Fruit fly (Drosophila melanogaster) whole organism, embryonic: ENCODE measurements around the gene CG13359.

Experiments
- Ada2b ChIP-seq: fragments of 200-800 bp; sonication (Bioruptor generic); IDR thresholded peaks from 2 replicates; pipeline ENCODE4 v1.3.6; 2022; ENCODE audit warnings: missing biosample characterization, missing genetic modification characterization
- Antp ChIP-seq: fragments of 200-800 bp; sonication (Bioruptor generic); optimal IDR thresholded peaks from 3 replicates; lab custom pipeline; 2016; ENCODE audit warnings: missing biosample characterization, missing genetic modification characterization
- CG10209 ChIP-seq: fragments of 200-800 bp; sonication (Bioruptor generic); optimal IDR thresholded peaks from 3 replicates; lab custom pipeline; 2017; ENCODE audit warnings: missing biosample characterization, mild to moderate bottlenecking, missing genetic modification characterization, missing genetic modification reagents
- CG10543 ChIP-seq: fragments of 200-800 bp; sonication (Bioruptor generic); optimal IDR thresholded peaks from 3 replicates; lab custom pipeline; 2017; ENCODE audit warnings: missing biosample characterization, mild to moderate bottlenecking, missing genetic modification characterization, moderate library complexity
- CG10565 ChIP-seq: fragments of 200-800 bp; sonication (Bioruptor generic); optimal IDR thresholded peaks from 3 replicates; lab custom pipeline; 2016; ENCODE audit warnings: missing biosample characterization, mild to moderate bottlenecking, missing genetic modification characterization
- CG10979 ChIP-seq: fragments of 200-800 bp; sonication (Bioruptor generic); optimal IDR thresholded peaks from 2 replicates; lab custom pipeline; 2018; ENCODE audit warnings: missing biosample characterization, mild to moderate bottlenecking, missing genetic modification characterization, moderate library complexity
- CG11085 ChIP-seq: fragments of 200-800 bp; sonication (Bioruptor generic); IDR thresholded peaks from 2 replicates; pipeline ENCODE4 v1.3.6; 2022; ENCODE audit warnings: missing biosample characterization, missing genetic modification characterization
- CG11695 ChIP-seq: fragments of 200-800 bp; sonication (Bioruptor generic); IDR thresholded peaks from 3 replicates; pipeline ENCODE4 v1.3.6; 2022; ENCODE audit warnings: missing biosample characterization, missing genetic modification characterization
- CG1233 ChIP-seq: fragments of 200-800 bp; sonication (Bioruptor generic); optimal IDR thresholded peaks from 4 replicates; lab custom pipeline; 2018; ENCODE audit warnings: missing biosample characterization, mild to moderate bottlenecking, missing genetic modification characterization
- CG14965 ChIP-seq: fragments of 200-800 bp; sonication (Bioruptor generic); optimal IDR thresholded peaks from 2 replicates; lab custom pipeline; 2016; ENCODE audit warnings: missing biosample characterization, missing genetic modification characterization, borderline replicate concordance
- CG15011 ChIP-seq: fragments of 200-800 bp; sonication (Bioruptor generic); optimal IDR thresholded peaks from 3 replicates; lab custom pipeline; 2018; ENCODE audit warnings: missing biosample characterization, mild to moderate bottlenecking, missing genetic modification characterization
- CG1647 ChIP-seq: fragments of 200-800 bp; sonication (Bioruptor generic); optimal IDR thresholded peaks from 3 replicates; lab custom pipeline; 2016; ENCODE audit warnings: missing biosample characterization, missing genetic modification characterization
- CG16813 ChIP-seq: fragments of 200-800 bp; sonication (Bioruptor generic); IDR thresholded peaks from 3 replicates; pipeline ENCODE4 v1.3.6; 2022; ENCODE audit warnings: missing biosample characterization, missing genetic modification characterization; ENCODE audit not compliant: partially characterized antibody
- CG2875 ChIP-seq: fragments of 200-800 bp; sonication (Bioruptor generic); optimal IDR thresholded peaks from 2 replicates; lab custom pipeline; 2017; ENCODE audit warnings: missing biosample characterization, mild to moderate bottlenecking, missing genetic modification characterization, missing genetic modification reagents
- CG4617 ChIP-seq: fragments of 200-800 bp; sonication (Bioruptor generic); optimal IDR thresholded peaks from 3 replicates; lab custom pipeline; 2016; ENCODE audit warnings: missing biosample characterization, missing genetic modification characterization, borderline replicate concordance
- CG5180 ChIP-seq: fragments of 200-800 bp; sonication (Bioruptor generic); optimal IDR thresholded peaks from 3 replicates; lab custom pipeline; 2017; ENCODE audit warnings: missing biosample characterization, missing genetic modification characterization, mild to moderate bottlenecking, moderate library complexity, missing genetic modification reagents
- CG6272 ChIP-seq: fragments of 200-800 bp; sonication (Bioruptor generic); IDR thresholded peaks from 2 replicates; pipeline ENCODE4 v1.3.6; 2022; ENCODE audit warnings: missing biosample characterization, missing genetic modification characterization
- CG8388 ChIP-seq: fragments of 200-800 bp; sonication (Bioruptor generic); optimal IDR thresholded peaks from 2 replicates; lab custom pipeline; 2019; ENCODE audit warnings: missing biosample characterization, mild to moderate bottlenecking, missing genetic modification characterization, moderate library complexity
- CG8944 ChIP-seq: fragments of 200-800 bp; sonication (Bioruptor generic); optimal IDR thresholded peaks from 3 replicates; lab custom pipeline; 2016; ENCODE audit warnings: missing biosample characterization, missing genetic modification characterization
- CG9797 ChIP-seq: fragments of 200-800 bp; sonication (Bioruptor generic); optimal IDR thresholded peaks from 3 replicates; lab custom pipeline; 2018; ENCODE audit warnings: missing biosample characterization, mild to moderate bottlenecking, missing genetic modification characterization
- GATAe ChIP-seq: fragments of 200-800 bp; sonication (Bioruptor generic); conservative IDR thresholded peaks from 2 replicates; pipeline ENCODE4 v1.3.6; 2022; ENCODE audit warnings: missing biosample characterization, missing genetic modification characterization
- Gsc ChIP-seq: fragments of 200-800 bp; sonication (Bioruptor generic); IDR thresholded peaks from 2 replicates; pipeline ENCODE4 v1.3.6; 2022; ENCODE audit warnings: missing biosample characterization, missing genetic modification characterization
- MTF-1 ChIP-seq: fragments of 200-800 bp; sonication (Bioruptor generic); optimal IDR thresholded peaks from 2 replicates; lab custom pipeline; 2018; ENCODE audit warnings: missing biosample characterization, mild to moderate bottlenecking, missing genetic modification characterization, borderline replicate concordance
- NC2α ChIP-seq: fragments of 200-800 bp; sonication (Bioruptor generic); optimal IDR thresholded peaks from 2 replicates; lab custom pipeline; 2016; ENCODE audit warnings: missing biosample characterization, missing genetic modification characterization
- Neu2 ChIP-seq: fragments of 200-800 bp; sonication (Bioruptor generic); optimal IDR thresholded peaks from 3 replicates; lab custom pipeline; 2016; ENCODE audit warnings: missing biosample characterization, missing genetic modification characterization, borderline replicate concordance
- NfI ChIP-seq: fragments of 200-800 bp; sonication (Bioruptor generic); optimal IDR thresholded peaks from 3 replicates; lab custom pipeline; 2018; ENCODE audit warnings: missing biosample characterization, mild to moderate bottlenecking, missing genetic modification characterization, moderate library complexity
- Oli ChIP-seq: fragments of 200-800 bp; sonication (Bioruptor generic); optimal IDR thresholded peaks from 2 replicates; lab custom pipeline; 2018; ENCODE audit warnings: missing biosample characterization, mild to moderate bottlenecking, missing genetic modification characterization, moderate library complexity
- aop ChIP-seq: fragments of 200-800 bp; sonication (Bioruptor generic); IDR thresholded peaks from 2 replicates; pipeline ENCODE4 v1.3.6; 2022; ENCODE audit warnings: missing biosample characterization, missing genetic modification characterization
- ap ChIP-seq: fragments of 200-800 bp; sonication (Bioruptor generic); IDR thresholded peaks from 2 replicates; pipeline ENCODE4 v1.3.6; 2022; ENCODE audit warnings: missing biosample characterization, missing genetic modification characterization
- ash1 ChIP-seq: fragments of 200-800 bp; sonication (Bioruptor generic); optimal IDR thresholded peaks from 2 replicates; lab custom pipeline; 2018; ENCODE audit warnings: missing biosample characterization, mild to moderate bottlenecking, missing genetic modification characterization
- dimm ChIP-seq: fragments of 200-800 bp; sonication (Bioruptor generic); IDR thresholded peaks from 2 replicates; pipeline ENCODE4 v1.3.6; 2022; ENCODE audit warnings: missing biosample characterization, missing genetic modification characterization
- dmrt11E ChIP-seq: fragments of 200-800 bp; sonication (Bioruptor generic); optimal IDR thresholded peaks from 3 replicates; lab custom pipeline; 2018; ENCODE audit warnings: missing biosample characterization, mild to moderate bottlenecking, missing genetic modification characterization, moderate library complexity
- dmrt99B ChIP-seq: fragments of 200-800 bp; sonication (Bioruptor generic); optimal IDR thresholded peaks from 2 replicates; lab custom pipeline; 2018; ENCODE audit warnings: missing biosample characterization, mild to moderate bottlenecking, missing genetic modification characterization, moderate library complexity
- dysf ChIP-seq: fragments of 200-800 bp; sonication (Bioruptor generic); IDR thresholded peaks from 3 replicates; pipeline ENCODE4 v1.3.6; 2022; ENCODE audit warnings: missing biosample characterization, missing genetic modification characterization
- exex ChIP-seq: fragments of 200-800 bp; sonication (Bioruptor generic); optimal IDR thresholded peaks from 4 replicates; lab custom pipeline; 2018; ENCODE audit warnings: missing biosample characterization, mild to moderate bottlenecking, missing genetic modification characterization, moderate library complexity
- fru ChIP-seq: fragments of >200 bp; optimal IDR thresholded peaks from 2 replicates; lab custom pipeline; 2017
- ftz-f1 ChIP-seq: fragments of 200-800 bp; sonication (Bioruptor generic); optimal IDR thresholded peaks from 2 replicates; lab custom pipeline; 2016; ENCODE audit warnings: missing biosample characterization, missing genetic modification characterization
- gce ChIP-seq: fragments of 200-800 bp; sonication (Bioruptor generic); IDR thresholded peaks from 3 replicates; pipeline ENCODE4 v1.3.6; 2022; ENCODE audit warnings: missing biosample characterization, missing genetic modification characterization
- gfzf ChIP-seq: fragments of 200-800 bp; sonication (Bioruptor generic); optimal IDR thresholded peaks from 2 replicates; lab custom pipeline; 2016; ENCODE audit warnings: missing biosample characterization, mild to moderate bottlenecking, missing genetic modification characterization, moderate library complexity
- ind ChIP-seq: fragments of 200-800 bp; sonication (Bioruptor generic); optimal IDR thresholded peaks from 3 replicates; lab custom pipeline; 2016; ENCODE audit warnings: missing biosample characterization, missing genetic modification characterization
- lmd ChIP-seq: fragments of 200-800 bp; sonication (Bioruptor generic); IDR thresholded peaks from 2 replicates; pipeline ENCODE4 v1.3.6; 2022; ENCODE audit warnings: missing biosample characterization, missing genetic modification characterization
- lov ChIP-seq, 2 experiments: fragments of 200-800 bp in 1 of 2; fragments of >200 bp in 1 of 2; sonication (Bioruptor generic) in 1 of 2; IDR thresholded peaks in 1 of 2; optimal IDR thresholded peaks in 1 of 2; 2 replicates in 1 of 2; 3 replicates in 1 of 2; pipeline versions ENCODE4 v1.3.6 to Lab custom; 2017 to 2022; ENCODE audit warnings: missing biosample characterization in 1 of 2, missing genetic modification characterization in 1 of 2
- luna ChIP-seq: fragments of 200-800 bp; sonication (Bioruptor generic); optimal IDR thresholded peaks from 2 replicates; lab custom pipeline; 2016; ENCODE audit warnings: missing biosample characterization, missing genetic modification characterization
- peb ChIP-seq: fragments of 200-800 bp; sonication (Bioruptor generic); IDR thresholded peaks from 2 replicates; pipeline ENCODE4 v1.3.6; 2022; ENCODE audit warnings: missing biosample characterization, missing genetic modification characterization
- pfk ChIP-seq: fragments of 200-800 bp; sonication (Bioruptor generic); optimal IDR thresholded peaks from 2 replicates; lab custom pipeline; 2018; ENCODE audit warnings: missing biosample characterization, mild to moderate bottlenecking, missing genetic modification characterization, moderate library complexity
- psq ChIP-seq: fragments of 200-800 bp; sonication (Bioruptor generic); optimal IDR thresholded peaks from 2 replicates; lab custom pipeline; 2017; ENCODE audit warnings: missing biosample characterization, missing genetic modification characterization
- ranshi ChIP-seq: fragments of 200-800 bp; sonication (Bioruptor generic); IDR thresholded peaks from 2 replicates; pipeline ENCODE4 v1.3.6; 2022; ENCODE audit warnings: missing biosample characterization, missing genetic modification characterization
- repo ChIP-seq: fragments of 200-800 bp; sonication (Bioruptor generic); optimal IDR thresholded peaks from 2 replicates; lab custom pipeline; 2016; ENCODE audit warnings: missing biosample characterization, missing genetic modification characterization
- shn ChIP-seq: fragments of 200-800 bp; sonication (Bioruptor generic); optimal IDR thresholded peaks from 3 replicates; lab custom pipeline; 2016; ENCODE audit warnings: missing biosample characterization, missing genetic modification characterization
- sna ChIP-seq: fragments of 200-800 bp; sonication (Bioruptor generic); IDR thresholded peaks from 2 replicates; pipeline ENCODE4 v1.3.6; 2022; ENCODE audit warnings: missing biosample characterization, missing genetic modification characterization; ENCODE audit not compliant: partially characterized antibody

Gene CG13359

DNA sequence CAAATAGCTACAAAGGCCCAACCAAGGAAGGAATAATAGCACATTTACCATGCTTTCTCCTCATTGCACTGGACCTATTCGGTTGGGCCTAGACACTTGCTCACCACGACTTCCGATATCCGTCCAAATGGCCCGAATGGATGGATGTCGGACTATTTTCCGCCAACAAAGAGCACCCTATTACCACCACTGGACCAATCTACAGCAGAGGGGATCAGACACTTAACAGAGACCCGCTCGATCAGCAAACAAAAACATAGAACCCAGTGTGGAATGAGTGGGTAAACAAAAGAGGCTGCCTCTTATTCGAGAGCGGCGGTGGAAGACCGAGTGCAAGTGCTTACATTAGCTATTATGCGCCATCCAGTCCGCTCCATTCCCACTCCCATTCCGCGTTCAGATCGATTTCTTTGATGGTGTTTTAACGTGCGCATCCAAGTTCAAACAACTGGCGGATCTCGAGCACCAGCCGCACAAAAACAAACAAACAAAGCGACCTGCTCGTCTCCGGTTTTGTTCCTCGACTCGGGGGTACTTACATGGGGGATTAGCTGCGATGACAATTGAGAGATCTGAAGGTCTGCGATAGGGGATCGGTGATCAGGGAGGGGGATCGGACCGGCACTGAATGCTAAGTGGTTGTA, 34.7 kb downstream of the CG13359 start (continued):
- TF ChIP-seq CG1233 (GFP tag; lab: Kevin White, UChicago) = peak; percentile 6
- no peak for TF ChIP-seq CG16813 (GFP tag; lab: Robert Waterston, UW)
- TF ChIP-seq Oli (tag; lab: Kevin White, UChicago) = no peak
- TF ChIP-seq CG4617 (GFP tag; lab: Kevin White, UChicago) = no peak
- TF ChIP-seq psq (GFP tag; lab: Kevin White, UChicago) = no peak
- TF ChIP-seq CG9797 (GFP tag; lab: Kevin White, UChicago) = no peak
- TF ChIP-seq sna (GFP tag; lab: Robert Waterston, UW) = no peak
- no peak for TF ChIP-seq CG8388 (GFP tag; lab: Kevin White, UChicago)
- no peak for TF ChIP-seq luna (GFP tag; lab: Kevin White, UChicago)
- TF ChIP-seq fru (lab: Kevin White, UChicago) = no peak
- TF ChIP-seq shn (GFP tag; lab: Kevin White, UChicago) = no peak
- TF ChIP-seq CG14965 (GFP tag; lab: Kevin White, UChicago) = no peak
- no peak for TF ChIP-seq Ada2b
- TF ChIP-seq gfzf (GFP tag; lab: Kevin White, UChicago) = no peak
- no peak for TF ChIP-seq pfk
- TF ChIP-seq Gsc = no peak
- TF ChIP-seq CG11085 = no peak
- TF ChIP-seq GATAe = no peak
- no peak for TF ChIP-seq ap (GFP tag; lab: Robert Waterston, UW)
- no peak for TF ChIP-seq exex
- TF ChIP-seq dmrt99B = no peak
- TF ChIP-seq gce (GFP tag; lab: Robert Waterston, UW) = no peak
- no peak for TF ChIP-seq dimm (GFP tag; lab: Robert Waterston, UW)
- TF ChIP-seq CG10543 = peak; percentile 42
- TF ChIP-seq CG8944 (GFP tag; lab: Kevin White, UChicago) = no peak
- TF ChIP-seq lmd (GFP tag; lab: Robert Waterston, UW) = no peak
- no peak for TF ChIP-seq ftz-f1 (GFP tag; lab: Kevin White, UChicago)
- no peak for TF ChIP-seq NC2α (GFP tag; lab: Kevin White, UChicago)
- peak; percentile 1 for TF ChIP-seq dmrt11E (tag; lab: Kevin White, UChicago)
- TF ChIP-seq ash1 = no peak
- no peak for TF ChIP-seq dysf (GFP tag; lab: Robert Waterston, UW)
- TF ChIP-seq CG11695 (GFP tag; lab: Robert Waterston, UW) = no peak
- TF ChIP-seq MTF-1 (GFP tag; lab: Kevin White, UChicago) = no peak
- no peak for TF ChIP-seq Neu2 (GFP tag; lab: Kevin White, UChicago)
- TF ChIP-seq aop (GFP tag; lab: Robert Waterston, UW) = no peak
- no peak for TF ChIP-seq CG10565 (GFP tag; lab: Kevin White, UChicago)
- TF ChIP-seq ind (GFP tag; lab: Kevin White, UChicago) = no peak
- no peak for TF ChIP-seq CG10979 (tag; lab: Kevin White, UChicago)
- TF ChIP-seq CG6272 (GFP tag; lab: Robert Waterston, UW) = no peak
- no peak for TF ChIP-seq repo (GFP tag; lab: Kevin White, UChicago)
- no peak for TF ChIP-seq ranshi (GFP tag; lab: Robert Waterston, UW)
- TF ChIP-seq Antp (GFP tag; lab: Kevin White, UChicago) = no peak
- no peak for TF ChIP-seq CG10209
- no peak for TF ChIP-seq CG15011 (GFP tag; lab: Kevin White, UChicago)
- no peak for TF ChIP-seq NfI
- TF ChIP-seq CG1647 (GFP tag; lab: Kevin White, UChicago) = no peak
- TF ChIP-seq lov (optimal IDR thresholded peaks at IDR 0.05; lab: Kevin White, UChicago) = no peak
- no peak for TF ChIP-seq lov (GFP tag; IDR thresholded peaks at IDR 0.05; lab: Robert Waterston, UW)
- TF ChIP-seq CG5180 (GFP tag; lab: Kevin White, UChicago) = no peak
- TF ChIP-seq peb = no peak
- TF ChIP-seq CG2875 (GFP tag; lab: Kevin White, UChicago) = no peak
